Worm (Caenorhabditis elegans) whole organism, late embryonic: ENCODE measurements around the gene sulp-3.
A peak's percentile ranks its signal among the peaks of the same experiment; 100 is the strongest.
"Not testable (repeated sequence)": the region's sequence is repeated elsewhere in the genome, so short reads cannot be mapped to it uniquely, and the experiment has no call there.

ENCODE experiments used
- C08G9.2 ChIP-seq: sonication (generic microtip); optimal IDR thresholded peaks from 2 replicates; lab custom pipeline; 2016; ENCODE audit warnings: mild to moderate bottlenecking, missing genetic modification characterization, moderate library complexity, missing compliant biosample characterization
- C38D4.7 ChIP-seq: fragments of 200-800 bp; sonication (Bioruptor generic); optimal IDR thresholded peaks from 2 replicates; lab custom pipeline; 2018; ENCODE audit warnings: mild to moderate bottlenecking, missing genetic modification characterization, moderate library complexity, missing compliant biosample characterization
- F13H6.1 ChIP-seq: sonication (generic microtip); optimal IDR thresholded peaks from 2 replicates; lab custom pipeline; 2016; ENCODE audit warnings: missing genetic modification characterization, missing compliant biosample characterization
- K02D7.2 ChIP-seq: sonication (generic microtip); optimal IDR thresholded peaks from 2 replicates; lab custom pipeline; 2017; ENCODE audit warnings: mild to moderate bottlenecking, missing genetic modification characterization, missing compliant biosample characterization
- K09A11.1 ChIP-seq: sonication (generic microtip); optimal IDR thresholded peaks from 2 replicates; lab custom pipeline; 2017; ENCODE audit warnings: antibody characterized with exemption, mild to moderate bottlenecking, missing genetic modification characterization, missing compliant biosample characterization; ENCODE audit not compliant: insufficient read depth
- Y22D7AL.16 ChIP-seq: sonication (generic microtip); optimal IDR thresholded peaks from 2 replicates; lab custom pipeline; 2016; ENCODE audit warnings: missing genetic modification characterization, missing compliant biosample characterization
- ahr-1 ChIP-seq: sonication (generic microtip); optimal IDR thresholded peaks from 2 replicates; lab custom pipeline; 2016; ENCODE audit warnings: missing genetic modification characterization, missing compliant biosample characterization
- ama-1 ChIP-seq: fragments of 150-350 bp; optimal IDR thresholded peaks from 2 replicates; lab custom pipeline; 2014
- ceh-14 ChIP-seq: sonication (generic microtip); optimal IDR thresholded peaks from 2 replicates; lab custom pipeline; 2016; ENCODE audit warnings: missing genotype, missing genetic modification characterization, missing compliant biosample characterization
- ceh-18 ChIP-seq: sonication (generic microtip); optimal IDR thresholded peaks from 2 replicates; lab custom pipeline; 2016; ENCODE audit warnings: missing genetic modification characterization, missing compliant biosample characterization
- ceh-24 ChIP-seq: sonication (generic microtip); optimal IDR thresholded peaks from 2 replicates; lab custom pipeline; 2016; ENCODE audit warnings: mild to moderate bottlenecking, missing genetic modification characterization, missing compliant biosample characterization
- ceh-31 ChIP-seq: sonication (generic microtip); optimal IDR thresholded peaks from 2 replicates; lab custom pipeline; 2016; ENCODE audit warnings: missing genetic modification characterization, missing compliant biosample characterization
- ceh-48 ChIP-seq: sonication (generic microtip); optimal IDR thresholded peaks from 2 replicates; lab custom pipeline; 2016; ENCODE audit warnings: missing genetic modification characterization, inconsistent platforms, missing compliant biosample characterization
- ceh-6 ChIP-seq: fragments of 200-800 bp; sonication (Bioruptor generic); optimal IDR thresholded peaks from 2 replicates; lab custom pipeline; 2018; ENCODE audit warnings: mild to moderate bottlenecking, missing genetic modification characterization, missing compliant biosample characterization
- dmd-4 ChIP-seq: sonication (generic microtip); optimal IDR thresholded peaks from 2 replicates; lab custom pipeline; 2016; ENCODE audit warnings: borderline replicate concordance, missing genetic modification characterization, missing compliant biosample characterization
- dve-1 ChIP-seq: sonication (generic microtip); optimal IDR thresholded peaks from 2 replicates; lab custom pipeline; 2017; ENCODE audit warnings: antibody characterized with exemption, mild to moderate bottlenecking, missing genetic modification characterization, missing compliant biosample characterization
- elt-2 ChIP-seq: sonication (generic microtip); optimal IDR thresholded peaks from 2 replicates; lab custom pipeline; 2016; ENCODE audit warnings: missing genetic modification reagents, missing genetic modification characterization, missing compliant biosample characterization
- elt-4 ChIP-seq: sonication (generic microtip); optimal IDR thresholded peaks from 2 replicates; lab custom pipeline; 2016; ENCODE audit warnings: missing genetic modification characterization, missing compliant biosample characterization
- eyg-1 ChIP-seq: sonication (generic microtip); optimal IDR thresholded peaks from 2 replicates; lab custom pipeline; 2016; ENCODE audit warnings: missing genotype, missing genetic modification characterization, missing compliant biosample characterization
- fax-1 ChIP-seq: sonication (generic microtip); optimal IDR thresholded peaks from 2 replicates; lab custom pipeline; 2016; ENCODE audit warnings: missing genotype, missing genetic modification characterization, missing compliant biosample characterization
- fkh-10 ChIP-seq: fragments of 150-350 bp; optimal IDR thresholded peaks from 2 replicates; lab custom pipeline; 2014; ENCODE audit warnings: missing biosample characterization, missing genetic modification reagents, missing genetic modification characterization
- fkh-6 ChIP-seq: sonication (generic microtip); optimal IDR thresholded peaks from 2 replicates; lab custom pipeline; 2016; ENCODE audit warnings: missing genetic modification characterization, missing compliant biosample characterization
- gmeb-2 ChIP-seq: sonication (generic microtip); optimal IDR thresholded peaks from 2 replicates; lab custom pipeline; 2016; ENCODE audit warnings: missing genetic modification characterization, inconsistent platforms, missing compliant biosample characterization
- hlh-13 ChIP-seq: fragments of 200-800 bp; sonication (Bioruptor generic); optimal IDR thresholded peaks from 2 replicates; lab custom pipeline; 2018; ENCODE audit warnings: mild to moderate bottlenecking, missing genetic modification characterization, missing compliant biosample characterization
- hlh-15 ChIP-seq: sonication (generic microtip); optimal IDR thresholded peaks from 2 replicates; lab custom pipeline; 2016; ENCODE audit warnings: missing genetic modification characterization, missing compliant biosample characterization
- hlh-30 ChIP-seq: sonication (generic microtip); optimal IDR thresholded peaks from 2 replicates; lab custom pipeline; 2017; ENCODE audit warnings: antibody characterized with exemption, missing genetic modification characterization, missing compliant biosample characterization; ENCODE audit not compliant: insufficient read depth
- hlh-6 ChIP-seq: sonication (generic microtip); optimal IDR thresholded peaks from 2 replicates; lab custom pipeline; 2016; ENCODE audit warnings: missing genotype, missing genetic modification characterization, missing compliant biosample characterization
- hlh-8 ChIP-seq: sonication (generic microtip); optimal IDR thresholded peaks from 2 replicates; lab custom pipeline; 2016; ENCODE audit warnings: missing genotype, missing genetic modification characterization, missing compliant biosample characterization
- lim-6 ChIP-seq: sonication (generic microtip); optimal IDR thresholded peaks from 2 replicates; lab custom pipeline; 2016; ENCODE audit warnings: missing genetic modification characterization, missing compliant biosample characterization
- lin-11 ChIP-seq: fragments of 200-800 bp; sonication (Bioruptor generic); optimal IDR thresholded peaks from 2 replicates; lab custom pipeline; 2018; ENCODE audit warnings: mild to moderate bottlenecking, missing genetic modification characterization, missing compliant biosample characterization
- madf-2 ChIP-seq: sonication (generic microtip); optimal IDR thresholded peaks from 2 replicates; lab custom pipeline; 2017; ENCODE audit warnings: missing genetic modification characterization, missing compliant biosample characterization
- mec-3 ChIP-seq: sonication (generic microtip); optimal IDR thresholded peaks from 2 replicates; lab custom pipeline; 2016; ENCODE audit warnings: borderline replicate concordance, missing genetic modification characterization, missing compliant biosample characterization
- nfya-1 ChIP-seq: sonication (generic microtip); optimal IDR thresholded peaks from 2 replicates; lab custom pipeline; 2017; ENCODE audit warnings: missing genetic modification characterization, mild to moderate bottlenecking, missing compliant biosample characterization, antibody characterized with exemption, moderate library complexity
- nhr-232 ChIP-seq: sonication (generic microtip); optimal IDR thresholded peaks from 2 replicates; lab custom pipeline; 2016; ENCODE audit warnings: missing genetic modification characterization, missing compliant biosample characterization
- npax-4 ChIP-seq: sonication (generic microtip); optimal IDR thresholded peaks from 2 replicates; lab custom pipeline; 2016; ENCODE audit warnings: missing genetic modification characterization, missing compliant biosample characterization
- pat-9 ChIP-seq: fragments of 200-800 bp; sonication (Bioruptor generic); optimal IDR thresholded peaks from 2 replicates; lab custom pipeline; 2018; ENCODE audit warnings: mild to moderate bottlenecking, missing genetic modification characterization, moderate library complexity, missing compliant biosample characterization
- pha-4 ChIP-seq: fragments of 150-350 bp; optimal IDR thresholded peaks from 2 replicates; lab custom pipeline; 2018; ENCODE audit warnings: missing biosample characterization, missing genetic modification reagents, missing genetic modification characterization
- pros-1 ChIP-seq: fragments of 150-350 bp; optimal IDR thresholded peaks from 2 replicates; lab custom pipeline; 2014; ENCODE audit warnings: missing biosample characterization, missing genetic modification reagents, missing genetic modification characterization
- sdc-2 ChIP-seq: sonication (generic microtip); optimal IDR thresholded peaks from 2 replicates; lab custom pipeline; 2016; ENCODE audit warnings: missing genotype, missing genetic modification characterization, missing compliant biosample characterization
- sox-2 ChIP-seq: fragments of 200-800 bp; sonication (Bioruptor generic); IDR thresholded peaks from 2 replicates; pipeline ENCODE4 v1.3.6; 2022; ENCODE audit warnings: missing genetic modification reagents, missing genetic modification characterization, missing compliant biosample characterization
- tbx-7 ChIP-seq: sonication (generic microtip); optimal IDR thresholded peaks from 2 replicates; lab custom pipeline; 2016; ENCODE audit warnings: missing genotype, missing genetic modification characterization, missing compliant biosample characterization
- unc-3 ChIP-seq, 2 experiments: fragments of 200-800 bp in 1 of 2; sonication (Bioruptor generic) in 1 of 2; sonication (generic microtip) in 1 of 2; conservative IDR thresholded peaks in 1 of 2; optimal IDR thresholded peaks in 1 of 2; 2 replicates each; pipeline versions ENCODE4 v1.3.6 to Lab custom; 2016 to 2022; ENCODE audit warnings: missing compliant biosample characterization in 2 of 2, missing genetic modification characterization in 2 of 2, missing genetic modification reagents in 1 of 2
- unc-42 ChIP-seq: sonication (generic microtip); optimal IDR thresholded peaks from 2 replicates; lab custom pipeline; 2016; ENCODE audit warnings: missing genotype, missing genetic modification characterization, missing compliant biosample characterization
- zip-5 ChIP-seq: sonication (generic microtip); optimal IDR thresholded peaks from 2 replicates; lab custom pipeline; 2016; ENCODE audit warnings: missing genetic modification characterization, missing compliant biosample characterization
- ztf-16 ChIP-seq: sonication (generic microtip); optimal IDR thresholded peaks from 2 replicates; lab custom pipeline; 2017; ENCODE audit warnings: missing genetic modification characterization, missing compliant biosample characterization

Gene sulp-3

ce11 chrX:8410754-8411153, 2.6 kb upstream of the sulp-3 start, which contains the start of gene F08F1.9:
F08F1.9 (minus strand) TSS chrX:8410854.
- TF ChIP-seq unc-42; C08G9.2 (tag; lab: Kevin White, UChicago); eyg-1: not testable (repeated sequence)

ce11 chrX:8406815-8407214, 1.4 kb downstream of the sulp-3 start:
- TF ChIP-seq pat-9 (tag; lab: Kevin White, UChicago) (no peak), lin-11 (tag; lab: Kevin White, UChicago) (no peak), lim-6 (tag; lab: Kevin White, UChicago) (no peak), fax-1 (tag; lab: Kevin White, UChicago) (no peak), nhr-232 (tag; lab: Kevin White, UChicago) (no peak), sox-2 (GFP tag; lab: Robert Waterston, UW) (no peak), npax-4 (tag; lab: Kevin White, UChicago) (no peak), hlh-8 (tag; lab: Kevin White, UChicago) (no peak), ceh-18 (tag; lab: Kevin White, UChicago) (no peak), ceh-14 (tag; lab: Kevin White, UChicago) (no peak), gmeb-2 (no peak), unc-42 (no peak), elt-2 (tag; lab: Kevin White, UChicago) (no peak), hlh-6 (tag; lab: Kevin White, UChicago) (no peak), pros-1 (tag; lab: Kevin White, UChicago) (no peak)

- TF ChIP-seq madf-2 (peak; percentile 89), sdc-2 (tag; lab: Kevin White, UChicago) (peak; percentile 95), ceh-18 (tag; lab: Kevin White, UChicago) (peak; percentile 98), ceh-48 (tag; lab: Kevin White, UChicago) (peak; percentile 87), ama-1 (lab: Kevin White, UChicago) (no peak), fkh-10 (GFP tag; lab: Kevin White, UChicago) (peak; percentile 59), ceh-31 (tag; lab: Kevin White, UChicago) (peak; percentile 95), dve-1 (tag; lab: Kevin White, UChicago) (peak; percentile 92), lin-11 (tag; lab: Kevin White, UChicago) (peak; percentile 88), K09A11.1 (peak; percentile 95), tbx-7 (peak; percentile 77), zip-5 (tag; lab: Kevin White, UChicago) (peak; percentile 88), ceh-24 (peak; percentile 78), ahr-1 (tag; lab: Kevin White, UChicago) (peak; percentile 93), C08G9.2 (tag; lab: Kevin White, UChicago) (peak; percentile 84), hlh-30 (tag; lab: Kevin White, UChicago) (peak; percentile 78), hlh-6 (tag; lab: Kevin White, UChicago) (peak; percentile 94), hlh-15 (tag; lab: Kevin White, UChicago) (peak; percentile 85), pat-9 (tag; lab: Kevin White, UChicago) (peak; percentile 96), hlh-13 (GFP tag; lab: Kevin White, UChicago) (peak; percentile 93), ztf-16 (tag; lab: Kevin White, UChicago) (peak; percentile 97), fkh-6 (tag; lab: Kevin White, UChicago) (peak; percentile 95), K02D7.2 (tag; lab: Kevin White, UChicago) (peak; percentile 97), F13H6.1 (tag; lab: Kevin White, UChicago) (peak; percentile 94), sox-2 (GFP tag; lab: Robert Waterston, UW) (peak; percentile 92), unc-3 (GFP tag; conservative IDR thresholded peaks at IDR 0.05; lab: Robert Waterston, UW) (peak; percentile 96), unc-3 (tag; optimal IDR thresholded peaks at IDR 0.05; lab: Kevin White, UChicago) (peak; percentile 90), C38D4.7 (GFP tag; lab: Kevin White, UChicago) (peak; percentile 92), dmd-4 (tag; lab: Kevin White, UChicago) (peak; percentile 93), elt-4 (peak; percentile 74), mec-3 (tag; lab: Kevin White, UChicago) (peak; percentile 44), lim-6 (tag; lab: Kevin White, UChicago) (peak; percentile 88), nfya-1 (tag; lab: Kevin White, UChicago) (peak; percentile 89), ceh-6 (GFP tag; lab: Kevin White, UChicago) (peak; percentile 95), Y22D7AL.16 (peak; percentile 94), pha-4 (tag; lab: Kevin White, UChicago) (no peak), nhr-232 (tag; lab: Kevin White, UChicago) (peak; percentile 92)
Observed at ce11 chrX:8404308-8405085, 3.7 kb downstream of the sulp-3 start.
